Worm (Caenorhabditis elegans): ENCODE data around the gene eel-1.

Gene eel-1

DNA sequence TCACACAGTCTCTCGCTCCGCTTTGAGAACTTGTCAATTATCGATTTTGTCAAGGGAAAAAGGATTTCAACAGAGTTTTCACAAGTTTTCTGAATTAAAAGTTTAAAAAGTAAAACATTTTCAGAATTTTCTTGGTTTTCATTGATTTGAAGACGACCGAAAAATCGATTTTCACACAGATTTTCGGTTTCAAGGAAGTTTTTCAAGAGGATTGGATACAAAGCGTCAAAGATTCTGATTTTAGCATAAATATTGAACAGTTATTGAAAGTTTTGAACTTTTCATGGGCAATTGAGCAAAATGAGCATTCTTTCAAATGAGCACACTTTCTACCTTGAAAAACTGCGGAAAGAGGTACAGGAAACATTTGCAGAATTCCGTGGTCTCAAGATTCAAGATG lies 22.1 kb upstream of the eel-1 start, which contains the start of gene Y67D8C.2:
Y67D8C.2 (plus strand) TSS at position 301 of the 400 bp plus-strand sequence.
- TF ChIP-seq T26A5.8 (tag; optimal IDR thresholded peaks at IDR 0.05) (no peak), rcor-1 (GFP tag; IDR thresholded peaks at IDR 0.05) (no peak), nfya-2 (GFP tag; IDR thresholded peaks at IDR 0.05) (no peak), ceh-40 (GFP tag; IDR thresholded peaks at IDR 0.05) (no peak), F33H1.4 (GFP tag; IDR thresholded peaks at IDR 0.05) (no peak), atf-7 (tag; optimal IDR thresholded peaks at IDR 0.05) (no peak)

DNA sequence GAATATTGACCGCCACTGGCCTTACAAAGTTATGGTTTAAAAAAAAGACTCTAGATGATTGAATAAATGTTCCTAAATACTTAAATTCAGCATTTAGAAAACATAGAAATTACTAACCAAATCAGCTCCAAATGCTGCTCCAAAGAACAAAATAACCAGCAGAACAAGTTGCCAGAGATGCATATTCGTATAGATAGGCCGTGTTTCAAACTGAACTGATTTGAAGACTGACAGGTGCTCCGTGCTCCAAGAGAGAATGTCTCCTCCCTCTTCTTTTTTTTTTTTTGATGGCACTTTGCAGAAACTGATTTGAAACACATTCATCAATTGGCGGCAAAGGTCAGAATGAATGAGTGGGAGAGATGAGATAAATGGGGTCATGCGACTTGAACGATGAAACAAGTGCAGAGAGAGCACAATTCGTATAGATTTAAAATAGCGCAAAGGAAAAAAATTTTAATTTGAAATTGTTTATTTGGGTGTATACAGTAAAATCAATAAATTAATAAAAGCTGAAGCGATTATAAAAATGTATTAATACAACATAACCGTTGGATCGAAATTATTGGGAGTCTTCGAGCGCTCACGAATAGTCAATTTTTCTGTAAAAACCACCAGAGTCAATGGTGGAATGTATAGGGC lies 19.8 kb upstream of the eel-1 start, which contains the start of gene cpg-9:
cpg-9 (minus strand) TSS at position 592 of the 642 bp plus-strand sequence.
- no peak for TF ChIP-seq nfya-1 (tag; optimal IDR thresholded peaks at IDR 0.05; ENCODE audit: borderline replicate concordance, insufficient read depth)
- no peak for TF ChIP-seq C06A6.2 (GFP tag; conservative IDR thresholded peaks at IDR 0.05)
- TF ChIP-seq mel-28 (tag; optimal IDR thresholded peaks at IDR 0.05; ENCODE audit: borderline replicate concordance) = no peak
- no peak for TF ChIP-seq nhr-27 (tag; optimal IDR thresholded peaks at IDR 0.05)
- TF ChIP-seq hlh-26 (GFP tag; conservative IDR thresholded peaks at IDR 0.05) = no peak
- no peak for TF ChIP-seq madf-6 (GFP tag; IDR thresholded peaks at IDR 0.05)

DNA sequence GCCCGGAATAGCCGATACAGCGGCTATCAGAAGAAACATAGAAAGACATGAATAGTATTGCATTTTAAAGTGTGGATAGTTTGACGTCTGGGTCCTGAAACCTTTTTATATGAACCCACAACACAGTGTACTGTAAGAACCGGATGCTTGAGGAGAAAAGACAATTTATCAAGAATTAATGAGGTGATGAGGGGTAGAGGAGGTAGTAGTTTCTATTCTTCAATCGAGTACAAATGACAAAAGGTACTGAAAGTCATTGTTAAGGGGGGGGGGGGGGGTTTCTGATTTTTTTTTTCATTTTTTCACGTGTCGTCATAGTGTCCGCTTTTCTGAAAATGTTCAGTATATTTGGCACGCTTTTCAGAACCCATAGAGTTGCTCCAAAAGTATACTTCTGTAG lies 16.9 kb upstream of the eel-1 start, which contains the start of gene Y67D8C.7:
Y67D8C.7 (minus strand) TSS at position 101 of the 400 bp plus-strand sequence.
- TF ChIP-seq lsy-27 (tag; optimal IDR thresholded peaks at IDR 0.05; ENCODE audit: borderline replicate concordance, insufficient read depth) = no peak
- TF ChIP-seq K12H6.12 (tag; optimal IDR thresholded peaks at IDR 0.05) = no peak
- no peak for TF ChIP-seq mes-4 (tag; optimal IDR thresholded peaks at IDR 0.05)
- TF ChIP-seq T26A5.8 (tag; optimal IDR thresholded peaks at IDR 0.05) = no peak

DNA sequence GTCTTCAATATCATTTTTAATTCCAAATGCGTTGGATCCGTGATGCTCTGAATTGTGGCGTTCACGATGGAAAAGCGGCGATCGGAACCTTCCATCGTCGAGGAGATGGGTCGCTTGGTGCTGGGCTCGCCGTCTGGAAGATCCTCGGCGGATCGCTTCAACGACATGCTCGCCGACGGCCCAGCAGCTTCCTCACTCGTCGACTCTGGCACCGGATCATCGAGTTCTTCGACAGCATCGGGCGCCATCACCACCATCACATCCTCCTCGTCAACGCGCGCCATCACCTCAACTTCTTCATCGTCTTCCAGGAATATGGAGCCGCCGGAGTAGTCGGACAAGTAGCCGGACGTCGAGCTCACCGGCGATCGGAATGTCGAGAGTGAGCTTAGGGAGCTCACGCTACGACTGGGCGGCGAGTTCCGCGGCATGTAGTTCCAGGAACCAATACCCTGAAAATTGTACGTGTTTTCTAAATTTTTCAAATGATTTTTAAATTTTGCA lies 13.1 kb upstream of the eel-1 start, which contains the start of gene Y67D8C.6:
Y67D8C.6 (minus strand) TSS at position 454 of the 504 bp plus-strand sequence.
- no peak for TF ChIP-seq nhr-27 (tag; optimal IDR thresholded peaks at IDR 0.05)
- no peak for TF ChIP-seq atf-7 (tag; optimal IDR thresholded peaks at IDR 0.05)
- no peak for TF ChIP-seq ztf-3 (GFP tag; optimal IDR thresholded peaks at IDR 0.05)
- TF ChIP-seq T26A5.8 (tag; optimal IDR thresholded peaks at IDR 0.05) = no peak
- TF ChIP-seq nhr-120 (GFP tag; IDR thresholded peaks at IDR 0.05) = no peak
- TF ChIP-seq zfh-2 (GFP tag; conservative IDR thresholded peaks at IDR 0.05) = peak; percentile 84
- no peak for TF ChIP-seq lsy-27 (tag; optimal IDR thresholded peaks at IDR 0.05; ENCODE audit: borderline replicate concordance, insufficient read depth)
- peak; percentile 72; the same call in 1 of the 2 replicates for TF ChIP-seq egrh-3 (GFP tag; IDR thresholded peaks at IDR 0.05)
- no peak for TF ChIP-seq him-1 (tag; optimal IDR thresholded peaks at IDR 0.05)
- no peak for TF ChIP-seq nfya-2 (GFP tag; IDR thresholded peaks at IDR 0.05)
- TF ChIP-seq F37B4.10 (GFP tag; IDR thresholded peaks at IDR 0.05) = no peak
- TF ChIP-seq lin-35 (GFP tag; optimal IDR thresholded peaks at IDR 0.05) = no peak
- no peak for TF ChIP-seq ceh-100 (GFP tag; IDR thresholded peaks at IDR 0.05)
- TF ChIP-seq attf-5 (GFP tag; optimal IDR thresholded peaks at IDR 0.05) = no peak
- no peak for TF ChIP-seq ztf-22 (GFP tag; optimal IDR thresholded peaks at IDR 0.05)
- 0 out of 2 replicates have a peak, but pooled peaks have one; percentile 19 for TF ChIP-seq mcd-1 (GFP tag; IDR thresholded peaks at IDR 0.05)
- TF ChIP-seq ZK185.1 (tag; optimal IDR thresholded peaks at IDR 0.05; ENCODE audit: poor library complexity, severe bottlenecking) = no peak
- TF ChIP-seq F22D6.2 (tag; optimal IDR thresholded peaks at IDR 0.05) = no peak
- TF ChIP-seq snpc-3.4 (tag; optimal IDR thresholded peaks at IDR 0.05) = no peak
- no peak for TF ChIP-seq cebp-1 (GFP tag; IDR thresholded peaks at IDR 0.05)
- no peak for TF ChIP-seq cebp-1 (tag; optimal IDR thresholded peaks at IDR 0.05)
- no peak for TF ChIP-seq F57A8.1 (GFP tag; optimal IDR thresholded peaks at IDR 0.05)
- TF ChIP-seq F39B2.1 (GFP tag; IDR thresholded peaks at IDR 0.05) = no peak

Data from whole organism, young adult.